Fruit fly (Drosophila melanogaster) whole organism, embryonic: ENCODE measurements around the gene UBL3.

ENCODE experiments used
- BEAF-32 ChIP-seq: fragments of 200-800 bp; sonication (Bioruptor generic); optimal IDR thresholded peaks from 3 replicates; lab custom pipeline; 2017; ENCODE audit warnings: missing biosample characterization, missing genetic modification characterization, mild to moderate bottlenecking, moderate library complexity, missing genetic modification reagents
- CG10147 ChIP-seq: fragments of 200-800 bp; sonication (Bioruptor generic); optimal IDR thresholded peaks from 2 replicates; lab custom pipeline; 2019; ENCODE audit warnings: missing biosample characterization, mild to moderate bottlenecking, missing genetic modification characterization, moderate library complexity
- CG10462 ChIP-seq: fragments of 200-800 bp; sonication (Bioruptor generic); optimal IDR thresholded peaks from 2 replicates; lab custom pipeline; 2016; ENCODE audit warnings: missing biosample characterization, missing genetic modification characterization
- CG10654 ChIP-seq: fragments of 200-800 bp; sonication (Bioruptor generic); optimal IDR thresholded peaks from 2 replicates; lab custom pipeline; 2016; ENCODE audit warnings: missing biosample characterization, missing genetic modification characterization
- CG12659 ChIP-seq: fragments of 200-800 bp; sonication (Bioruptor generic); optimal IDR thresholded peaks from 3 replicates; lab custom pipeline; 2017; ENCODE audit warnings: mild to moderate bottlenecking, missing biosample characterization, missing genetic modification reagents, missing genetic modification characterization
- CG14860 ChIP-seq: fragments of 200-800 bp; sonication (Bioruptor generic); IDR thresholded peaks from 3 replicates; pipeline ENCODE4 v1.3.6; 2022; ENCODE audit warnings: missing biosample characterization, missing genetic modification characterization; ENCODE audit not compliant: partially characterized antibody
- CG1529 ChIP-seq: fragments of 200-800 bp; sonication (Bioruptor generic); optimal IDR thresholded peaks from 3 replicates; lab custom pipeline; 2018; ENCODE audit warnings: missing biosample characterization, missing genetic modification characterization
- CG15479 ChIP-seq: fragments of 200-800 bp; sonication (Bioruptor generic); optimal IDR thresholded peaks from 3 replicates; lab custom pipeline; 2019; ENCODE audit warnings: missing biosample characterization, mild to moderate bottlenecking, missing genetic modification characterization, moderate library complexity
- CG16813 ChIP-seq: fragments of 200-800 bp; sonication (Bioruptor generic); IDR thresholded peaks from 3 replicates; pipeline ENCODE4 v1.3.6; 2022; ENCODE audit warnings: missing biosample characterization, missing genetic modification characterization; ENCODE audit not compliant: partially characterized antibody
- CG17612 ChIP-seq: fragments of 200-800 bp; sonication (Bioruptor generic); IDR thresholded peaks from 2 replicates; pipeline ENCODE4 v1.3.6; 2022; ENCODE audit warnings: missing biosample characterization, missing genetic modification characterization
- CG18011 ChIP-seq: fragments of 200-800 bp; sonication (Bioruptor generic); optimal IDR thresholded peaks from 2 replicates; lab custom pipeline; 2017; ENCODE audit warnings: missing biosample characterization, missing genetic modification characterization, mild to moderate bottlenecking, moderate library complexity, missing genotype
- CG3065 ChIP-seq: fragments of 200-800 bp; sonication (Bioruptor generic); optimal IDR thresholded peaks from 2 replicates; lab custom pipeline; 2016; ENCODE audit warnings: missing biosample characterization, missing genetic modification characterization
- CG32767 ChIP-seq: fragments of 200-800 bp; sonication (Bioruptor generic); IDR thresholded peaks from 2 replicates; pipeline ENCODE4 v1.3.6; 2022; ENCODE audit warnings: missing biosample characterization, missing genetic modification characterization
- CG33213 ChIP-seq: fragments of 200-800 bp; sonication (Bioruptor generic); optimal IDR thresholded peaks from 3 replicates; lab custom pipeline; 2016; ENCODE audit warnings: missing biosample characterization, missing genetic modification characterization
- CG4730 ChIP-seq: fragments of 200-800 bp; sonication (Bioruptor generic); IDR thresholded peaks from 2 replicates; pipeline ENCODE4 v1.3.6; 2022; ENCODE audit warnings: missing biosample characterization, missing genetic modification characterization
- CG6654 ChIP-seq: fragments of 200-800 bp; sonication (Bioruptor generic); optimal IDR thresholded peaks from 2 replicates; lab custom pipeline; 2017; ENCODE audit warnings: missing biosample characterization, mild to moderate bottlenecking, missing genetic modification characterization
- CG8089 ChIP-seq: fragments of 200-800 bp; sonication (Bioruptor generic); optimal IDR thresholded peaks from 3 replicates; lab custom pipeline; 2016; ENCODE audit warnings: missing biosample characterization, missing genetic modification characterization
- CG8924 ChIP-seq: fragments of 200-800 bp; optimal IDR thresholded peaks from 3 replicates; lab custom pipeline; 2019; ENCODE audit warnings: missing biosample characterization, mild to moderate bottlenecking, missing genetic modification characterization, moderate library complexity
- Doc3 ChIP-seq: fragments of 200-800 bp; sonication (Bioruptor generic); IDR thresholded peaks from 3 replicates; pipeline ENCODE4 v1.3.6; 2022; ENCODE audit warnings: missing biosample characterization, missing genetic modification characterization; ENCODE audit not compliant: partially characterized antibody
- Ets65A ChIP-seq: fragments of 200-800 bp; sonication (Bioruptor generic); peaks from one replicate; lab custom pipeline; 2016; ENCODE audit warnings: missing biosample characterization, missing genetic modification characterization
- Hand ChIP-seq: fragments of 200-800 bp; sonication (Bioruptor generic); optimal IDR thresholded peaks from 2 replicates; lab custom pipeline; 2017; ENCODE audit warnings: mild to moderate bottlenecking, missing biosample characterization, missing genetic modification reagents, missing genetic modification characterization
- HmgD ChIP-seq: fragments of 200-800 bp; sonication (Bioruptor generic); optimal IDR thresholded peaks from 3 replicates; lab custom pipeline; 2016; ENCODE audit warnings: missing biosample characterization, missing genetic modification characterization
- Lpt ChIP-seq: fragments of >200 bp; optimal IDR thresholded peaks from 2 replicates; lab custom pipeline; 2018; ENCODE audit warnings: missing biosample characterization, missing genetic modification characterization
- MBD-R2 ChIP-seq: fragments of 200-800 bp; sonication (Bioruptor generic); IDR thresholded peaks from 2 replicates; pipeline ENCODE4 v1.3.6; 2022; ENCODE audit warnings: missing biosample characterization, missing genetic modification characterization
- Max ChIP-seq: fragments of 200-800 bp; sonication (Bioruptor generic); optimal IDR thresholded peaks from 2 replicates; lab custom pipeline; 2016; ENCODE audit warnings: missing biosample characterization, mild to moderate bottlenecking, missing genetic modification characterization
- Med ChIP-seq: fragments of 200-800 bp; sonication (Bioruptor generic); peaks from one replicate; lab custom pipeline; 2016; ENCODE audit warnings: missing biosample characterization, missing genetic modification characterization, mild to moderate bottlenecking, inconsistent platforms, moderate library complexity
- Myb ChIP-seq: fragments of 200-800 bp; sonication (Bioruptor generic); optimal IDR thresholded peaks from 2 replicates; lab custom pipeline; 2016; ENCODE audit warnings: missing biosample characterization, missing genetic modification characterization
- NFAT ChIP-seq: fragments of 200-800 bp; sonication (Bioruptor generic); IDR thresholded peaks from 2 replicates; pipeline ENCODE4 v1.3.6; 2022; ENCODE audit warnings: missing biosample characterization, missing genetic modification characterization
- Scr ChIP-seq: fragments of 200-800 bp; sonication (Bioruptor generic); IDR thresholded peaks from 2 replicates; pipeline ENCODE4 v1.3.6; 2022; ENCODE audit warnings: missing biosample characterization, missing genetic modification characterization; ENCODE audit not compliant: partially characterized antibody
- Stat92E ChIP-seq, 3 experiments: fragments of >200 bp in 2 of 3; fragments of 200-800 bp in 1 of 3; sonication (Bioruptor generic) in 1 of 3; optimal IDR thresholded peaks; 2 replicates each; lab custom pipeline; 2017 to 2019; ENCODE audit warnings: missing biosample characterization in 3 of 3, missing genetic modification characterization in 3 of 3, mild to moderate bottlenecking in 1 of 3, moderate library complexity in 1 of 3
- amos ChIP-seq: fragments of 200-800 bp; sonication (Bioruptor generic); IDR thresholded peaks from 2 replicates; pipeline ENCODE4 v1.3.6; 2022; ENCODE audit warnings: missing biosample characterization, missing genetic modification characterization; ENCODE audit not compliant: partially characterized antibody
- caup ChIP-seq: fragments of 200-800 bp; sonication (Bioruptor generic); optimal IDR thresholded peaks from 3 replicates; lab custom pipeline; 2017; ENCODE audit warnings: missing biosample characterization, mild to moderate bottlenecking, missing genetic modification characterization, moderate library complexity; ENCODE audit not compliant: severe bottlenecking
- disco-r ChIP-seq: fragments of 200-800 bp; sonication (Bioruptor generic); optimal IDR thresholded peaks from 2 replicates; lab custom pipeline; 2016; ENCODE audit warnings: missing biosample characterization, missing genetic modification characterization
- gem ChIP-seq: fragments of 200-800 bp; sonication (Bioruptor generic); optimal IDR thresholded peaks from 2 replicates; lab custom pipeline; 2019; ENCODE audit warnings: missing biosample characterization, mild to moderate bottlenecking, missing genetic modification characterization, moderate library complexity
- hb ChIP-seq: fragments of 200-800 bp; sonication (Bioruptor generic); IDR thresholded peaks from 3 replicates; pipeline ENCODE4 v1.3.6; 2022; ENCODE audit warnings: missing biosample characterization, missing genetic modification characterization; ENCODE audit not compliant: partially characterized antibody
- insv ChIP-seq, 2 experiments: fragments of 200-800 bp; sonication (Bioruptor generic); optimal IDR thresholded peaks; 3 replicates each; lab custom pipeline; 2016 to 2018; ENCODE audit warnings: missing biosample characterization in 2 of 2, missing genetic modification characterization in 2 of 2
- lov ChIP-seq, 2 experiments: fragments of 200-800 bp in 1 of 2; fragments of >200 bp in 1 of 2; sonication (Bioruptor generic) in 1 of 2; IDR thresholded peaks in 1 of 2; optimal IDR thresholded peaks in 1 of 2; 2 replicates in 1 of 2; 3 replicates in 1 of 2; pipeline versions ENCODE4 v1.3.6 to Lab custom; 2017 to 2022; ENCODE audit warnings: missing biosample characterization in 1 of 2, missing genetic modification characterization in 1 of 2
- pho ChIP-seq: fragments of 200-800 bp; sonication (Bioruptor generic); optimal IDR thresholded peaks from 2 replicates; lab custom pipeline; 2016; ENCODE audit warnings: missing biosample characterization, missing genetic modification characterization
- pum ChIP-seq: fragments of 200-800 bp; sonication (Bioruptor generic); optimal IDR thresholded peaks from 2 replicates; lab custom pipeline; 2016; ENCODE audit warnings: missing biosample characterization, missing genetic modification characterization
- rib ChIP-seq: fragments of 200-800 bp; sonication (Bioruptor generic); IDR thresholded peaks from 2 replicates; pipeline ENCODE4 v1.3.6; 2022; ENCODE audit warnings: missing biosample characterization, missing genetic modification characterization
- unc-4 ChIP-seq: fragments of 200-800 bp; sonication (Bioruptor generic); IDR thresholded peaks from 2 replicates; pipeline ENCODE4 v1.3.6; 2022; ENCODE audit warnings: missing biosample characterization, missing genetic modification characterization; ENCODE audit not compliant: partially characterized antibody

Gene UBL3

dm6 chrX:15869843-15870242 is 16.9 kb upstream of the UBL3 start, which contains the start of gene CG16952 (continued):
- TF ChIP-seq pho (GFP tag; lab: Kevin White, UChicago) (peak; percentile 27), amos (GFP tag; lab: Robert Waterston, UW) (peak; percentile 84; the same call in 1 of the 2 replicates), gem (tag; lab: Kevin White, UChicago) (peak; percentile 9), Myb (GFP tag; lab: Kevin White, UChicago) (peak; percentile 51), Scr (peak; percentile 93), HmgD (GFP tag; lab: Kevin White, UChicago) (peak; percentile 0), CG12659 (GFP tag; lab: Kevin White, UChicago) (peak; percentile 57), CG18011 (GFP tag; lab: Kevin White, UChicago) (no peak), CG8089 (GFP tag; lab: Kevin White, UChicago) (no peak), CG14860 (GFP tag; lab: Robert Waterston, UW) (peak; percentile 93), Stat92E (GFP tag; optimal IDR thresholded peaks at IDR 0.05; lab: Kevin White, UChicago) (no peak), MBD-R2 (GFP tag; lab: Robert Waterston, UW) (0 out of 2 replicates have a peak, but pooled peaks have one; percentile 20), unc-4 (peak; percentile 89), Lpt (GFP tag; lab: Kevin White, UChicago) (no peak), CG1529 (GFP tag; lab: Kevin White, UChicago) (no peak), disco-r (GFP tag; lab: Kevin White, UChicago) (no peak), CG16813 (peak; percentile 93), CG33213 (peak; percentile 3), CG17612 (GFP tag; lab: Robert Waterston, UW) (no peak), Hand (GFP tag; lab: Kevin White, UChicago) (no peak), NFAT (GFP tag; lab: Robert Waterston, UW) (no peak), CG15479 (no peak), pum (GFP tag; lab: Kevin White, UChicago) (no peak), rib (GFP tag; lab: Robert Waterston, UW) (no peak), BEAF-32 (peak; percentile 91), CG10654 (no peak), CG8924 (peak; percentile 30), Max (no peak), CG4730 (no peak), caup (GFP tag; lab: Kevin White, UChicago) (no peak), lov (optimal IDR thresholded peaks at IDR 0.05; lab: Kevin White, UChicago) (no peak), lov (GFP tag; IDR thresholded peaks at IDR 0.05; lab: Robert Waterston, UW) (no peak), CG10462 (peak; percentile 55), insv (GFP tag; optimal IDR thresholded peaks at IDR 0.05; lab: Kevin White, UChicago) (no peak)

DNA sequence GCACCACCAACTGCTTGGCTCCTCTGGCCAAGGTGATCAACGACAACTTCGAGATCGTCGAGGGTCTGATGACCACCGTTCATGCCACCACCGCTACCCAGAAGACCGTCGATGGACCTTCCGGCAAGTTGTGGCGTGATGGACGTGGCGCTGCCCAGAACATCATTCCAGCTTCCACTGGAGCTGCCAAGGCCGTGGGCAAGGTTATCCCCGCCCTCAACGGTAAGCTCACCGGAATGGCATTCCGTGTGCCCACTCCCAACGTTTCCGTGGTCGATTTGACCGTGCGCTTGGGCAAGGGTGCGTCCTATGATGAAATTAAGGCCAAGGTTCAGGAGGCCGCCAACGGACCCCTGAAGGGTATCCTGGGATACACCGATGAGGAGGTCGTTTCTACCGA is 15.8 kb upstream of the UBL3 start:
- no peak for TF ChIP-seq CG10147 (GFP tag; lab: Kevin White, UChicago)
- TF ChIP-seq pum (GFP tag; lab: Kevin White, UChicago), result no peak
- TF ChIP-seq Med (GFP tag; lab: Kevin White, UChicago), result peak; percentile 62
- no peak for TF ChIP-seq Doc3 (GFP tag; lab: Robert Waterston, UW)
- peak; percentile 79 for TF ChIP-seq Ets65A (GFP tag; lab: Kevin White, UChicago)
- no peak for TF ChIP-seq CG6654
- TF ChIP-seq hb (GFP tag; lab: Robert Waterston, UW), result 0 out of 3 replicates have a peak, but pooled peaks have one; percentile 42
- no peak for TF ChIP-seq CG32767
- TF ChIP-seq CG3065 (GFP tag; lab: Kevin White, UChicago), result no peak
- TF ChIP-seq, all 482 proteins: peak for 3
